Fruit fly (Drosophila melanogaster): ENCODE data around the gene m.

The m gene

dm6 chrX:11788187-11788870 lies 34.3 kb downstream of the m start (continued):
- TF ChIP-seq pb (GFP tag; optimal IDR thresholded peaks at IDR 0.05) (no peak), Lhr (GFP tag; optimal IDR thresholded peaks at IDR 0.05) (no peak), CG10431 (GFP tag; optimal IDR thresholded peaks at IDR 0.05) (no peak), CG11247 (GFP tag; IDR thresholded peaks at IDR 0.05) (peak; percentile 57), Chrac-16 (GFP tag; optimal IDR thresholded peaks at IDR 0.05) (peak; percentile 63), disco-r (GFP tag; optimal IDR thresholded peaks at IDR 0.05) (no peak), Scr (GFP tag; IDR thresholded peaks at IDR 0.05; ENCODE audit: partially characterized antibody) (no peak), CG16815 (GFP tag; optimal IDR thresholded peaks at IDR 0.05) (peak; percentile 48), ems (GFP tag; optimal IDR thresholded peaks at IDR 0.05) (peak; percentile 54), CG9609 (GFP tag; optimal IDR thresholded peaks at IDR 0.05) (peak; percentile 56), CG18476 (GFP tag; optimal IDR thresholded peaks at IDR 0.05) (peak; percentile 36), Dll (GFP tag; IDR thresholded peaks at IDR 0.05; ENCODE audit: partially characterized antibody) (no peak), gem (tag; optimal IDR thresholded peaks at IDR 0.05) (peak; percentile 85), CG9215 (GFP tag; IDR thresholded peaks at IDR 0.05) (no peak; the same call in 1 of the 2 replicates), CG17802 (tag; optimal IDR thresholded peaks at IDR 0.05) (peak; percentile 32), Antp (GFP tag; optimal IDR thresholded peaks at IDR 0.05) (peak; percentile 68), tll (GFP tag; optimal IDR thresholded peaks at IDR 0.05) (no peak), CG16813 (GFP tag; IDR thresholded peaks at IDR 0.05; ENCODE audit: partially characterized antibody) (no peak), emc (GFP tag; optimal IDR thresholded peaks at IDR 0.05) (no peak), CG18619 (GFP tag; optimal IDR thresholded peaks at IDR 0.05) (peak; percentile 61), CG3995 (GFP tag; optimal IDR thresholded peaks at IDR 0.05) (no peak), slbo (GFP tag; IDR thresholded peaks at IDR 0.05) (peak; percentile 79), tup (GFP tag; optimal IDR thresholded peaks at IDR 0.05) (no peak), ERR (GFP tag; optimal IDR thresholded peaks at IDR 0.05) (peak; percentile 16), Tbp (GFP tag; optimal IDR thresholded peaks at IDR 0.05) (no peak), Jarid2 (GFP tag; optimal IDR thresholded peaks at IDR 0.05) (peak; percentile 37), CG4360 (GFP tag; IDR thresholded peaks at IDR 0.05) (0 out of 2 replicates have a peak, but pooled peaks have one; percentile 43), amos (GFP tag; IDR thresholded peaks at IDR 0.05; ENCODE audit: partially characterized antibody) (no peak), maf-S (GFP tag; optimal IDR thresholded peaks at IDR 0.05) (peak; percentile 30), dmrt11E (tag; optimal IDR thresholded peaks at IDR 0.05) (peak; percentile 55), CG11695 (GFP tag; IDR thresholded peaks at IDR 0.05) (peak; percentile 79), CG9727 (GFP tag; optimal IDR thresholded peaks at IDR 0.05) (peak; percentile 65), dimm (GFP tag; IDR thresholded peaks at IDR 0.05) (no peak), Fer1 (GFP tag; optimal IDR thresholded peaks at IDR 0.05) (peak; percentile 70), Ets97D (GFP tag; optimal IDR thresholded peaks at IDR 0.05) (peak; percentile 32), row (GFP tag; IDR thresholded peaks at IDR 0.05) (peak; percentile 84), CG10209 (GFP tag; optimal IDR thresholded peaks at IDR 0.05) (peak; percentile 70), ftz-f1 (GFP tag; optimal IDR thresholded peaks at IDR 0.05) (no peak), CG3847 (GFP tag; IDR thresholded peaks at IDR 0.05) (peak; percentile 26; the same call in 1 of the 2 replicates), Hmr (GFP tag; optimal IDR thresholded peaks at IDR 0.05) (peak; percentile 78), Bteb2 (GFP tag; optimal IDR thresholded peaks at IDR 0.05) (peak; percentile 35), Dref (GFP tag; IDR thresholded peaks at IDR 0.05) (no peak), Stat92E (GFP tag; optimal IDR thresholded peaks at IDR 0.05) (no peak), CG12391 (tag; optimal IDR thresholded peaks at IDR 0.05) (peak; percentile 79)
